Worm (Caenorhabditis elegans) whole organism, L4/young adult: ENCODE data around the gene F55C10.5.

Source experiments
- dao-5 ChIP-seq: sonication (generic microtip); optimal IDR thresholded peaks from 2 replicates; lab custom pipeline; 2016; ENCODE audit warnings: missing genotype, missing genetic modification characterization, moderate library complexity, missing compliant biosample characterization
- him-1 ChIP-seq: sonication (generic microtip); optimal IDR thresholded peaks from 2 replicates; lab custom pipeline; 2016; ENCODE audit warnings: missing genotype, missing genetic modification reagents, missing genetic modification characterization, missing compliant biosample characterization

DNA sequence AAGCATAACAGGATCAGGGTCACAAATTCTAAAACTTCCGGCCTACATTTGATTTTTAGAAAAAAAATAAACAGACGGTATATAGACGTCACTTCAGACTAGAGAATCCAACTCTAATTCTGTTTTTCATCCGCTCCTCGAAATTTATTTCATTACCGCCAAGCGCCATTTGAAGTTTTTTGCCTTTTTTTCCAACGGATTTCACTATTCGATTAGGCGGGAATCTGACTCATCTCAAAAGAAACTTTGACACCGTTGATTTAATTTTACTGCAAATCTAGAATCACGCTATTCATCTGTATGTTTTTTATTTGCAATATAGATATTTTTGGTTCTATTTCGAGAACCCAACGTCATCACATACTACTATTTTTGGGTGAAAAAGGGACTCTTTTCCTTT, 47.9 kb downstream of the F55C10.5 start:
- TF ChIP-seq dao-5: no peak
- no peak for TF ChIP-seq him-1 (tag; lab: Kevin White, UChicago)
